Fruit fly (Drosophila melanogaster): Measurements from ENCODE around the gene Npc2e.

Gene Npc2e

DNA sequence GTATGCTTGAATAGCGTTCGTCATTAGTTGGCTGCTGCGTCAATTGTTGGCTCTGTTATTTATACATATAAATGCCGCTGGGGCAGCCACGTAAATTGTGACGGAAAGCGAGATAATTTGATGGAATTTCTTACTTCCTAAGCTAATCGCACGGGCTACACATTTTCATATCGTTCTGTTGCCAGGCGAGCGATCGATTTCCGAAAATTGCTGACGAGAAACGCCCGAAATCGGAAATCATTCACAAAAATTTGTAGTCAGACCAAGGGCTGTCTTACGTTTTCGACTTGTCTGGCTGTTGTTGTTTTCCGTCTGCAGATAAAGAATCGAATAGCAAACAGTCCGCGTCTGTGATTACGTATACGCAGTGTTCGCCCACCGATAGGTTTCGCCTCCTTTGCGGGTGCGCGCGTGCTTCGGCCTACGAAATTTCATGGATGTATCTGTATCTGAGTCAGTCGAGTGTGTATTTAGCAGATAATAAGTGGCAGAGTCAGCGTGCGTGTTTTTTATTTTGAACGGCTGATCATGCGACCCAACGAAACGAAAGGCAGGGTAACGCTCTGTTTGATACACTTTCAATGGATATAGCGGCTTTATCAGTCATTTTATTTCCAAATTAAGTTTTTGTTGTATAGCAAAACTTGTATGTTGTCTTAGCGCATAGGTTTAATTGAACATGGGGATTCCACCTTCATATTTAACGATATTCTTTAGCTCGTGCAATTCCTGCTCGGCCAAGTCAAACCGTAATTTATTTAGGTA, 44.6 kb downstream of the Npc2e start (continued):
- TF ChIP-seq CG4328 (GFP tag; optimal IDR thresholded peaks at IDR 0.05) (peak; percentile 57), psq (GFP tag; optimal IDR thresholded peaks at IDR 0.05) (no peak), sc (optimal IDR thresholded peaks at IDR 0.05) (no peak), sc (GFP tag; optimal IDR thresholded peaks at IDR 0.05) (no peak), CG17912 (GFP tag; optimal IDR thresholded peaks at IDR 0.05) (no peak), Rx (GFP tag; IDR thresholded peaks at IDR 0.05) (peak; percentile 61), Dll (GFP tag; IDR thresholded peaks at IDR 0.05; ENCODE audit: partially characterized antibody) (0 out of 4 replicates have a peak, but pooled peaks have one; percentile 37), CG12391 (tag; optimal IDR thresholded peaks at IDR 0.05) (peak; percentile 65), CG7987 (GFP tag; optimal IDR thresholded peaks at IDR 0.05) (peak; percentile 81), Doc2 (GFP tag; IDR thresholded peaks at IDR 0.05) (no peak), Fer3 (tag; optimal IDR thresholded peaks at IDR 0.05) (peak; percentile 83), Max (GFP tag; optimal IDR thresholded peaks at IDR 0.05) (no peak), seq (GFP tag; IDR thresholded peaks at IDR 0.05) (peak; percentile 39; the same call in 1 of the 2 replicates), stwl (tag; optimal IDR thresholded peaks at IDR 0.05) (no peak), Mad (GFP tag; optimal IDR thresholded peaks at IDR 0.05) (peak; percentile 39), Opbp (GFP tag; IDR thresholded peaks at IDR 0.05; ENCODE audit: partially characterized antibody) (no peak), odd (GFP tag; optimal IDR thresholded peaks at IDR 0.05) (peak; percentile 62), CG18619 (GFP tag; optimal IDR thresholded peaks at IDR 0.05) (peak; percentile 62), sug (tag; optimal IDR thresholded peaks at IDR 0.05) (peak; percentile 90), CG6813 (GFP tag; optimal IDR thresholded peaks at IDR 0.05) (peak; percentile 64), CG11723 (GFP tag; optimal IDR thresholded peaks at IDR 0.05) (no peak), CG11695 (GFP tag; IDR thresholded peaks at IDR 0.05) (0 out of 3 replicates have a peak, but pooled peaks have one; percentile 29), Hmx (GFP tag; optimal IDR thresholded peaks at IDR 0.05) (peak; percentile 29), Hr39 (optimal IDR thresholded peaks at IDR 0.05) (no peak), chif (GFP tag; optimal IDR thresholded peaks at IDR 0.05) (peak; percentile 46 to 52), BtbVII (GFP tag; optimal IDR thresholded peaks at IDR 0.05) (peak; percentile 80), Dip3 (GFP tag; optimal IDR thresholded peaks at IDR 0.05) (peak; percentile 60), CG6654 (GFP tag; optimal IDR thresholded peaks at IDR 0.05) (peak; percentile 9), tx (GFP tag; optimal IDR thresholded peaks at IDR 0.05) (peak; percentile 56), CG14441 (GFP tag; IDR thresholded peaks at IDR 0.05) (peak; percentile 64), ewg (GFP tag; optimal IDR thresholded peaks at IDR 0.05) (peak; percentile 38)

DNA sequence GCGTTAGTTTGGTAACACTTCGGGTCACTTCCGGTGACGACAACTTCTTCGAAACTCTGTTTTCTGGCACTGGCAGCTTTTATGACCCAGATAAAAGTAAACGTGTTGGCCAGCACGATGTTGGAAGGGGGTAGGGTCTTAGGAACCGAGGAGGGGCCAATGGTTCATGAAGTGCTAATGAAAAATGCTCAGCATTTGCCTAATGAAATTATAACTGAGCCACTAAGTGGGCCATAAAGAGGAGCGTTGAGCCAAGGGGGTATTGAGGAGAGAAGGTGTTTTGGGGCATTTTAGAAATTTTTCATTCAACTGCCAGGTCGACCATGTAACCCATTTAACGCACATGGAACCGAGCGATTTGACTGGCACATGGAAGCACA, 45.2 kb downstream of the Npc2e start:
- TF ChIP-seq otp (GFP tag; IDR thresholded peaks at IDR 0.05) (peak; percentile 75; the same call in 2 of the 3 replicates), CG9609 (GFP tag; optimal IDR thresholded peaks at IDR 0.05) (peak; percentile 2), crol (GFP tag; IDR thresholded peaks at IDR 0.05) (peak; percentile 54; the same call in 1 of the 2 replicates), CG17328 (GFP tag; IDR thresholded peaks at IDR 0.05) (no peak), Chrac-16 (GFP tag; optimal IDR thresholded peaks at IDR 0.05) (no peak), CG3065 (GFP tag; optimal IDR thresholded peaks at IDR 0.05) (no peak), Vsx1 (GFP tag; optimal IDR thresholded peaks at IDR 0.05) (peak; percentile 71), H15 (GFP tag; IDR thresholded peaks at IDR 0.05) (0 out of 3 replicates have a peak, but pooled peaks have one; percentile 2), CG13296 (GFP tag; optimal IDR thresholded peaks at IDR 0.05) (no peak), CG3281 (GFP tag; optimal IDR thresholded peaks at IDR 0.05) (peak; percentile 19), Dbx (GFP tag; IDR thresholded peaks at IDR 0.05) (0 out of 3 replicates have a peak, but pooled peaks have one; percentile 3), klu (GFP tag; IDR thresholded peaks at IDR 0.05) (0 out of 2 replicates have a peak, but pooled peaks have one; percentile 5), tio (GFP tag; optimal IDR thresholded peaks at IDR 0.05) (peak; percentile 4), CG7556 (GFP tag; optimal IDR thresholded peaks at IDR 0.05) (peak; percentile 36), Xrp1 (GFP tag; IDR thresholded peaks at IDR 0.05) (no peak), Dfd (GFP tag; optimal IDR thresholded peaks at IDR 0.05) (no peak), CG7372 (GFP tag; IDR thresholded peaks at IDR 0.05) (no peak), Oli (tag; optimal IDR thresholded peaks at IDR 0.05) (no peak), kni (GFP tag; optimal IDR thresholded peaks at IDR 0.05) (peak; percentile 22), nerfin-2 (GFP tag; IDR thresholded peaks at IDR 0.05; ENCODE audit: partially characterized antibody) (0 out of 2 replicates have a peak, but pooled peaks have one; percentile 14)
